Fruit fly (Drosophila melanogaster) whole organism, embryonic: Measurements from ENCODE around the gene CG42488.
A peak's percentile ranks its signal among the peaks of the same experiment; 100 is the strongest.

ENCODE experiments used
- ATbp ChIP-seq: fragments of 200-800 bp; sonication (Bioruptor generic); optimal IDR thresholded peaks from 2 replicates; lab custom pipeline; 2017; ENCODE audit warnings: missing biosample characterization, mild to moderate bottlenecking, missing genetic modification characterization, missing genetic modification reagents
- Abd-B ChIP-seq: fragments of 200-800 bp; sonication (Bioruptor generic); optimal IDR thresholded peaks from 2 replicates; lab custom pipeline; 2018; ENCODE audit warnings: missing biosample characterization, mild to moderate bottlenecking, missing genetic modification characterization, moderate library complexity
- B-H1 ChIP-seq: fragments of 200-800 bp; sonication (Bioruptor generic); IDR thresholded peaks from 3 replicates; pipeline ENCODE4 v1.3.6; 2022; ENCODE audit warnings: missing biosample characterization, missing genetic modification characterization
- Bdp1 ChIP-seq: fragments of 200-800 bp; sonication (Bioruptor generic); optimal IDR thresholded peaks from 3 replicates; lab custom pipeline; 2016; ENCODE audit warnings: missing biosample characterization, missing genetic modification characterization
- CG10209 ChIP-seq: fragments of 200-800 bp; sonication (Bioruptor generic); optimal IDR thresholded peaks from 3 replicates; lab custom pipeline; 2017; ENCODE audit warnings: missing biosample characterization, mild to moderate bottlenecking, missing genetic modification characterization, missing genetic modification reagents
- CG10979 ChIP-seq: fragments of 200-800 bp; sonication (Bioruptor generic); optimal IDR thresholded peaks from 2 replicates; lab custom pipeline; 2018; ENCODE audit warnings: missing biosample characterization, mild to moderate bottlenecking, missing genetic modification characterization, moderate library complexity
- CG11093 ChIP-seq: fragments of 200-800 bp; sonication (Bioruptor generic); IDR thresholded peaks from 3 replicates; pipeline ENCODE4 v1.3.6; 2022; ENCODE audit warnings: missing biosample characterization, missing genetic modification characterization
- CG11560 ChIP-seq: fragments of 200-800 bp; sonication (Bioruptor generic); IDR thresholded peaks from 3 replicates; pipeline ENCODE4 v1.3.6; 2022; ENCODE audit warnings: missing biosample characterization, missing genetic modification characterization
- CG11723 ChIP-seq: fragments of 200-800 bp; sonication (Bioruptor generic); optimal IDR thresholded peaks from 2 replicates; lab custom pipeline; 2017; ENCODE audit warnings: missing biosample characterization, mild to moderate bottlenecking, missing genetic modification characterization
- CG12071 ChIP-seq: fragments of 200-800 bp; sonication (Bioruptor generic); optimal IDR thresholded peaks from 3 replicates; lab custom pipeline; 2018; ENCODE audit warnings: missing biosample characterization, mild to moderate bottlenecking, missing genetic modification characterization
- CG12744 ChIP-seq: fragments of 200-800 bp; sonication (Bioruptor generic); optimal IDR thresholded peaks from 2 replicates; lab custom pipeline; 2016; ENCODE audit warnings: missing biosample characterization, missing genetic modification characterization
- CG14050 ChIP-seq: fragments of 200-800 bp; sonication (Bioruptor generic); IDR thresholded peaks from 3 replicates; pipeline ENCODE4 v1.3.6; 2022; ENCODE audit warnings: missing biosample characterization, missing genetic modification characterization
- CG15696 ChIP-seq: fragments of 200-800 bp; sonication (Bioruptor generic); optimal IDR thresholded peaks from 2 replicates; lab custom pipeline; 2019; ENCODE audit warnings: missing biosample characterization, mild to moderate bottlenecking, missing genetic modification characterization, moderate library complexity
- CG1603 ChIP-seq: fragments of 200-800 bp; sonication (Bioruptor generic); optimal IDR thresholded peaks from 2 replicates; lab custom pipeline; 2019; ENCODE audit warnings: missing biosample characterization, mild to moderate bottlenecking, missing genetic modification characterization, moderate library complexity
- CG16863 ChIP-seq: fragments of 200-800 bp; sonication (Bioruptor generic); optimal IDR thresholded peaks from 3 replicates; lab custom pipeline; 2016; ENCODE audit warnings: missing biosample characterization, missing genetic modification characterization
- CG17802 ChIP-seq: fragments of 200-800 bp; sonication (Bioruptor generic); optimal IDR thresholded peaks from 2 replicates; lab custom pipeline; 2018; ENCODE audit warnings: missing biosample characterization, mild to moderate bottlenecking, missing genetic modification characterization, moderate library complexity
- CG18599 ChIP-seq: fragments of 200-800 bp; sonication (Bioruptor generic); optimal IDR thresholded peaks from 3 replicates; lab custom pipeline; 2017; ENCODE audit warnings: missing biosample characterization, missing genetic modification characterization, mild to moderate bottlenecking, moderate library complexity, missing genetic modification reagents
- CG30020 ChIP-seq: fragments of 200-800 bp; optimal IDR thresholded peaks from 2 replicates; lab custom pipeline; 2019; ENCODE audit warnings: missing biosample characterization, mild to moderate bottlenecking, missing genetic modification characterization, moderate library complexity
- CG3407 ChIP-seq: fragments of 200-800 bp; sonication (Bioruptor generic); optimal IDR thresholded peaks from 2 replicates; lab custom pipeline; 2018; ENCODE audit warnings: missing biosample characterization, mild to moderate bottlenecking, missing genetic modification characterization
- CG34224 ChIP-seq: fragments of 200-800 bp; sonication (Bioruptor generic); IDR thresholded peaks from 3 replicates; pipeline ENCODE4 v1.3.6; 2022; ENCODE audit warnings: missing biosample characterization, missing genetic modification characterization; ENCODE audit not compliant: partially characterized antibody
- CG5953 ChIP-seq: fragments of 200-800 bp; sonication (Bioruptor generic); IDR thresholded peaks from 2 replicates; pipeline ENCODE4 v1.3.6; 2022; ENCODE audit warnings: missing biosample characterization, missing genetic modification characterization
- CG9876 ChIP-seq: fragments of 200-800 bp; sonication (Bioruptor generic); optimal IDR thresholded peaks from 2 replicates; lab custom pipeline; 2016; ENCODE audit warnings: missing biosample characterization, missing genetic modification characterization
- Doc2 ChIP-seq: fragments of 200-800 bp; sonication (Bioruptor generic); IDR thresholded peaks from 2 replicates; pipeline ENCODE4 v1.3.6; 2022; ENCODE audit warnings: missing biosample characterization, missing genetic modification characterization
- Ets97D ChIP-seq: fragments of 200-800 bp; sonication (Bioruptor generic); optimal IDR thresholded peaks from 3 replicates; lab custom pipeline; 2016; ENCODE audit warnings: missing biosample characterization, missing genetic modification characterization
- HLH3B ChIP-seq: fragments of 200-800 bp; sonication (Bioruptor generic); IDR thresholded peaks from 2 replicates; pipeline ENCODE4 v1.3.6; 2022; ENCODE audit warnings: missing biosample characterization, missing genetic modification characterization
- Lim3 ChIP-seq: fragments of 200-800 bp; sonication (Bioruptor generic); IDR thresholded peaks from 2 replicates; pipeline ENCODE4 v1.3.6; 2022; ENCODE audit warnings: missing biosample characterization, missing genetic modification characterization
- Med ChIP-seq: fragments of 200-800 bp; sonication (Bioruptor generic); peaks from one replicate; lab custom pipeline; 2016; ENCODE audit warnings: missing biosample characterization, missing genetic modification characterization, mild to moderate bottlenecking, inconsistent platforms, moderate library complexity
- NC2α ChIP-seq: fragments of 200-800 bp; sonication (Bioruptor generic); optimal IDR thresholded peaks from 2 replicates; lab custom pipeline; 2016; ENCODE audit warnings: missing biosample characterization, missing genetic modification characterization
- NFAT ChIP-seq: fragments of 200-800 bp; sonication (Bioruptor generic); IDR thresholded peaks from 2 replicates; pipeline ENCODE4 v1.3.6; 2022; ENCODE audit warnings: missing biosample characterization, missing genetic modification characterization
- Nf-YC ChIP-seq: fragments of 200-800 bp; optimal IDR thresholded peaks from 3 replicates; lab custom pipeline; 2019; ENCODE audit warnings: missing biosample characterization, mild to moderate bottlenecking, missing genetic modification characterization, moderate library complexity
- Ravus ChIP-seq: fragments of 200-800 bp; sonication (Bioruptor generic); IDR thresholded peaks from 2 replicates; pipeline ENCODE4 v1.3.6; 2022; ENCODE audit warnings: missing biosample characterization, missing genetic modification characterization
- Spps ChIP-seq: fragments of 200-800 bp; sonication (Bioruptor generic); optimal IDR thresholded peaks from 2 replicates; lab custom pipeline; 2018; ENCODE audit warnings: missing biosample characterization, mild to moderate bottlenecking, missing genetic modification characterization
- ap ChIP-seq: fragments of 200-800 bp; sonication (Bioruptor generic); IDR thresholded peaks from 2 replicates; pipeline ENCODE4 v1.3.6; 2022; ENCODE audit warnings: missing biosample characterization, missing genetic modification characterization
- caup ChIP-seq: fragments of 200-800 bp; sonication (Bioruptor generic); optimal IDR thresholded peaks from 3 replicates; lab custom pipeline; 2017; ENCODE audit warnings: missing biosample characterization, mild to moderate bottlenecking, missing genetic modification characterization, moderate library complexity; ENCODE audit not compliant: severe bottlenecking
- danr ChIP-seq: fragments of 200-800 bp; sonication (Bioruptor generic); IDR thresholded peaks from 2 replicates; pipeline ENCODE4 v1.3.6; 2022; ENCODE audit warnings: missing biosample characterization, missing genetic modification characterization
- fd3F ChIP-seq: fragments of 200-800 bp; sonication (Bioruptor generic); optimal IDR thresholded peaks from 2 replicates; lab custom pipeline; 2018; ENCODE audit warnings: missing biosample characterization, mild to moderate bottlenecking, missing genetic modification characterization, moderate library complexity
- grn ChIP-seq: fragments of 200-800 bp; sonication (Bioruptor generic); optimal IDR thresholded peaks from 3 replicates; lab custom pipeline; 2017; ENCODE audit warnings: missing biosample characterization, missing genetic modification characterization
- gro ChIP-seq: fragments of 200-800 bp; sonication (Bioruptor generic); optimal IDR thresholded peaks from 2 replicates; lab custom pipeline; 2016; ENCODE audit warnings: missing biosample characterization, missing genetic modification characterization
- gsb-n ChIP-seq: fragments of 200-800 bp; sonication (Bioruptor generic); optimal IDR thresholded peaks from 3 replicates; lab custom pipeline; 2018; ENCODE audit warnings: missing biosample characterization, mild to moderate bottlenecking, missing genetic modification characterization
- kni ChIP-seq: fragments of 200-800 bp; sonication (Bioruptor generic); optimal IDR thresholded peaks from 3 replicates; lab custom pipeline; 2017; ENCODE audit warnings: mild to moderate bottlenecking, missing biosample characterization, missing genetic modification reagents, missing genetic modification characterization
- lmd ChIP-seq: fragments of 200-800 bp; sonication (Bioruptor generic); IDR thresholded peaks from 2 replicates; pipeline ENCODE4 v1.3.6; 2022; ENCODE audit warnings: missing biosample characterization, missing genetic modification characterization
- nau ChIP-seq: fragments of 200-800 bp; sonication (Bioruptor generic); optimal IDR thresholded peaks from 3 replicates; lab custom pipeline; 2017; ENCODE audit warnings: missing biosample characterization, mild to moderate bottlenecking, missing genetic modification characterization, missing genetic modification reagents
- oc ChIP-seq: fragments of 200-800 bp; sonication (Bioruptor generic); optimal IDR thresholded peaks from 2 replicates; lab custom pipeline; 2018; ENCODE audit warnings: missing biosample characterization, mild to moderate bottlenecking, missing genetic modification characterization, moderate library complexity
- ranshi ChIP-seq: fragments of 200-800 bp; sonication (Bioruptor generic); IDR thresholded peaks from 2 replicates; pipeline ENCODE4 v1.3.6; 2022; ENCODE audit warnings: missing biosample characterization, missing genetic modification characterization
- run ChIP-seq: fragments of 200-800 bp; sonication (Bioruptor generic); optimal IDR thresholded peaks from 3 replicates; lab custom pipeline; 2018; ENCODE audit warnings: missing biosample characterization, mild to moderate bottlenecking, missing genetic modification characterization
- salm ChIP-seq: fragments of 200-800 bp; sonication (Bioruptor generic); optimal IDR thresholded peaks from 2 replicates; lab custom pipeline; 2018; ENCODE audit warnings: missing biosample characterization, mild to moderate bottlenecking, missing genetic modification characterization
- trh ChIP-seq: fragments of 200-800 bp; sonication (Bioruptor generic); optimal IDR thresholded peaks from 2 replicates; lab custom pipeline; 2016; ENCODE audit warnings: missing biosample characterization, missing genetic modification characterization
- zfh2 ChIP-seq: fragments of 200-800 bp; sonication (Bioruptor generic); optimal IDR thresholded peaks from 2 replicates; lab custom pipeline; 2016; ENCODE audit warnings: missing biosample characterization, missing genetic modification characterization

CG42488 gene

dm6 chr3R:25472635-25473552 is 10.0 kb upstream of the CG42488 start, which contains the start of the genes Fur1 and Vps33B (continued):
- TF ChIP-seq CG10209 (GFP tag; lab: Kevin White, UChicago) (peak; percentile 97), oc (tag; lab: Kevin White, UChicago) (peak; percentile 92), Med (GFP tag; lab: Kevin White, UChicago) (peak; percentile 100), Bdp1 (peak; percentile 94), CG12071 (GFP tag; lab: Kevin White, UChicago) (peak; percentile 92), CG15696 (tag; lab: Kevin White, UChicago) (peak; percentile 96), Abd-B (GFP tag; lab: Kevin White, UChicago) (peak; percentile 96), Ravus (peak; percentile 80), CG34224 (GFP tag; lab: Robert Waterston, UW) (peak; percentile 73), kni (GFP tag; lab: Kevin White, UChicago) (peak; percentile 92), trh (GFP tag; lab: Kevin White, UChicago) (peak; percentile 96), Nf-YC (tag; lab: Kevin White, UChicago) (peak; percentile 90), danr (peak; percentile 86), CG9876 (GFP tag; lab: Kevin White, UChicago) (peak; percentile 97), CG3407 (peak; percentile 92), run (peak; percentile 86), Spps (tag; lab: Kevin White, UChicago) (peak; percentile 93), CG18599 (GFP tag; lab: Kevin White, UChicago) (peak; percentile 97), gro (GFP tag; lab: Kevin White, UChicago) (peak; percentile 97), salm (peak; percentile 93), CG30020 (tag; lab: Kevin White, UChicago) (peak; percentile 88), ap (GFP tag; lab: Robert Waterston, UW) (peak; percentile 85), Doc2 (GFP tag; lab: Robert Waterston, UW) (no peak), B-H1 (GFP tag; lab: Robert Waterston, UW) (peak; percentile 92), gsb-n (tag; lab: Kevin White, UChicago) (peak; percentile 94), Ets97D (GFP tag; lab: Kevin White, UChicago) (peak; percentile 96), nau (GFP tag; lab: Kevin White, UChicago) (no peak), NC2α (GFP tag; lab: Kevin White, UChicago) (peak; percentile 98), HLH3B (peak; percentile 95), fd3F (GFP tag; lab: Kevin White, UChicago) (peak; percentile 93), CG5953 (GFP tag; lab: Robert Waterston, UW) (peak; percentile 88), CG17802 (tag; lab: Kevin White, UChicago) (peak; percentile 85), CG11560 (tag; lab: Robert Waterston, UW) (no peak; the same call in 2 of the 3 replicates), CG1603 (tag; lab: Kevin White, UChicago) (peak; percentile 95), NFAT (GFP tag; lab: Robert Waterston, UW) (peak; percentile 90), CG16863 (peak; percentile 98), ranshi (GFP tag; lab: Robert Waterston, UW) (peak; percentile 92), CG12744 (GFP tag; lab: Kevin White, UChicago) (peak; percentile 95), CG10979 (tag; lab: Kevin White, UChicago) (peak; percentile 96), CG14050 (GFP tag; lab: Robert Waterston, UW) (peak; percentile 91), ATbp (GFP tag; lab: Kevin White, UChicago) (peak; percentile 92), grn (GFP tag; lab: Kevin White, UChicago) (peak; percentile 83), lmd (GFP tag; lab: Robert Waterston, UW) (peak; percentile 96), zfh2 (GFP tag; lab: Kevin White, UChicago) (peak; percentile 99), CG11093 (GFP tag; lab: Robert Waterston, UW) (peak; percentile 92), Lim3 (GFP tag; lab: Robert Waterston, UW) (peak; percentile 80), CG11723 (GFP tag; lab: Kevin White, UChicago) (peak; percentile 96), caup (peak; percentile 95)
